Worm (Caenorhabditis elegans) whole organism, L2 larva: ENCODE data around the gene C24G6.8.

ENCODE experiments used
- fos-1 ChIP-seq: fragments of 150-350 bp; optimal IDR thresholded peaks from 2 replicates; lab custom pipeline; 2014; ENCODE audit warnings: missing biosample characterization, missing genetic modification characterization
- lin-13 ChIP-seq: fragments of 150-350 bp; optimal IDR thresholded peaks from 2 replicates; lab custom pipeline; 2014; ENCODE audit warnings: missing biosample characterization, missing genetic modification reagents, missing genetic modification characterization
- nhr-12 ChIP-seq: fragments of 150-350 bp; optimal IDR thresholded peaks from 2 replicates; lab custom pipeline; 2014; ENCODE audit warnings: missing biosample characterization, missing genetic modification characterization
- nhr-6 ChIP-seq: fragments of 150-350 bp; optimal IDR thresholded peaks from 2 replicates; lab custom pipeline; 2014; ENCODE audit warnings: missing biosample characterization, missing genetic modification characterization
- nhr-77 ChIP-seq: fragments of 150-350 bp; optimal IDR thresholded peaks from 2 replicates; lab custom pipeline; 2014; ENCODE audit warnings: missing biosample characterization, missing genetic modification characterization
- unc-55 ChIP-seq: fragments of 150-350 bp; sonication (generic microtip); optimal IDR thresholded peaks from 3 replicates; lab custom pipeline; 2014; ENCODE audit warnings: missing biosample characterization, missing genetic modification reagents, missing genetic modification characterization
- zag-1 ChIP-seq: fragments of 150-350 bp; optimal IDR thresholded peaks from 2 replicates; lab custom pipeline; 2014; ENCODE audit warnings: missing biosample characterization, missing genetic modification characterization

- TF ChIP-seq fos-1: peak; percentile 51
- no peak for TF ChIP-seq nhr-77 (tag; lab: Kevin White, UChicago)
- TF ChIP-seq lin-13 (GFP tag; lab: Kevin White, UChicago): no peak
- no peak for TF ChIP-seq zag-1
- TF ChIP-seq nhr-6 (tag; lab: Kevin White, UChicago): no peak
- TF ChIP-seq nhr-12 (tag; lab: Kevin White, UChicago): no peak
- no peak for TF ChIP-seq unc-55 (GFP tag; lab: Kevin White, UChicago)
These were observed 12.4 kb upstream of the C24G6.8 start, which contains the start of gene ugt-48 for ce11 chrV:5548051-5548450.
